Worm (Caenorhabditis elegans): Measurements from ENCODE around the gene C47D12.4.
A peak's percentile ranks its signal among the peaks of the same experiment; 100 is the strongest.

C47D12.4 gene

ce11 chrII:11652679-11653174 lies 28.8 kb upstream of the C47D12.4 start, which contains the start of the genes rad-23 and rpn-12 (continued):
- no peak for TF ChIP-seq elt-3 (tag; optimal IDR thresholded peaks at IDR 0.05)
- peak; percentile 68 for TF ChIP-seq gmeb-1 (tag; optimal IDR thresholded peaks at IDR 0.05)
- peak; percentile 92 for TF ChIP-seq unc-55 (GFP tag; optimal IDR thresholded peaks at IDR 0.05)
- no peak for TF ChIP-seq nhr-12 (tag; optimal IDR thresholded peaks at IDR 0.05)
- TF ChIP-seq nhr-129 (tag; optimal IDR thresholded peaks at IDR 0.05), result peak; percentile 76
- no peak for TF ChIP-seq nhr-6 (tag; optimal IDR thresholded peaks at IDR 0.05)
- no peak for TF ChIP-seq nhr-11 (tag; optimal IDR thresholded peaks at IDR 0.05)
- peak; percentile 86 for TF ChIP-seq C34F6.9 (tag; optimal IDR thresholded peaks at IDR 0.05)
- TF ChIP-seq fos-1 (tag; optimal IDR thresholded peaks at IDR 0.05), result peak; percentile 50
- no peak for TF ChIP-seq nhr-77 (tag; optimal IDR thresholded peaks at IDR 0.05)
- no peak for TF ChIP-seq snpc-4 (tag; optimal IDR thresholded peaks at IDR 0.05)
- TF ChIP-seq unc-39 (tag; optimal IDR thresholded peaks at IDR 0.05), result no peak
- no peak for TF ChIP-seq ceh-16 (tag; optimal IDR thresholded peaks at IDR 0.05)
- TF ChIP-seq sma-9 (GFP tag; optimal IDR thresholded peaks at IDR 0.05), result peak; percentile 45
- no peak for TF ChIP-seq sma-9 (tag; optimal IDR thresholded peaks at IDR 0.05)

ce11 chrII:11657079-11657478 lies 24.5 kb upstream of the C47D12.4 start, which contains the start of gene nep-1:
TSS of gene nep-1 (minus strand) at chrII:11657179.
- TF ChIP-seq nhr-25 (tag; optimal IDR thresholded peaks at IDR 0.05), result no peak
- no peak for TF ChIP-seq ztf-4 (tag; optimal IDR thresholded peaks at IDR 0.05)
- TF ChIP-seq sma-9 (GFP tag; optimal IDR thresholded peaks at IDR 0.05), result peak; percentile 24
- TF ChIP-seq sma-9 (tag; optimal IDR thresholded peaks at IDR 0.05), result no peak

- no peak for TF ChIP-seq C34F6.9 (tag; optimal IDR thresholded peaks at IDR 0.05)
- TF ChIP-seq dmd-4 (tag; optimal IDR thresholded peaks at IDR 0.05), result no peak
- TF ChIP-seq nhr-25 (tag; optimal IDR thresholded peaks at IDR 0.05), result no peak
- no peak for TF ChIP-seq sem-4 (tag; optimal IDR thresholded peaks at IDR 0.05)
- TF ChIP-seq nhr-11 (tag; optimal IDR thresholded peaks at IDR 0.05), result no peak
- no peak for TF ChIP-seq mab-5 (tag; optimal IDR thresholded peaks at IDR 0.05)
- no peak for TF ChIP-seq aly-2 (tag; optimal IDR thresholded peaks at IDR 0.05)
- no peak for TF ChIP-seq lin-39 (tag; optimal IDR thresholded peaks at IDR 0.05)
- TF ChIP-seq nhr-23 (tag; optimal IDR thresholded peaks at IDR 0.05), result no peak
- TF ChIP-seq ztf-1 (GFP tag; conservative IDR thresholded peaks at IDR 0.05), result no peak
- no peak for TF ChIP-seq nhr-129 (tag; optimal IDR thresholded peaks at IDR 0.05)
- TF ChIP-seq nhr-77 (tag; optimal IDR thresholded peaks at IDR 0.05), result no peak
- no peak for TF ChIP-seq sma-9 (GFP tag; optimal IDR thresholded peaks at IDR 0.05)
- no peak for TF ChIP-seq sma-9 (tag; optimal IDR thresholded peaks at IDR 0.05)
- no peak for TF ChIP-seq nhr-6 (tag; optimal IDR thresholded peaks at IDR 0.05)
- TF ChIP-seq nhr-10 (tag; optimal IDR thresholded peaks at IDR 0.05), result no peak
- TF ChIP-seq crh-2 (tag; optimal IDR thresholded peaks at IDR 0.05), result no peak
- no peak for TF ChIP-seq nhr-21 (tag; optimal IDR thresholded peaks at IDR 0.05)
- TF ChIP-seq sma-3 (GFP tag; optimal IDR thresholded peaks at IDR 0.05), result no peak
- no peak for TF ChIP-seq unc-55 (GFP tag; optimal IDR thresholded peaks at IDR 0.05)
- TF ChIP-seq blmp-1 (tag; optimal IDR thresholded peaks at IDR 0.05; ENCODE audit: insufficient read depth), result no peak
Measured at ce11 chrII:11658854-11659253, 22.7 kb upstream of the C47D12.4 start.

- TF ChIP-seq mab-5 (tag; optimal IDR thresholded peaks at IDR 0.05) (peak; percentile 2), lsy-2 (tag; optimal IDR thresholded peaks at IDR 0.05) (peak in 1 of 2 experiments; percentile 69), lin-11 (tag; optimal IDR thresholded peaks at IDR 0.05) (peak; percentile 58), nhr-21 (tag; optimal IDR thresholded peaks at IDR 0.05) (peak; percentile 10), nhr-129 (tag; optimal IDR thresholded peaks at IDR 0.05) (peak; percentile 81), R02D3.7 (tag; optimal IDR thresholded peaks at IDR 0.05) (peak; percentile 14), sma-3 (GFP tag; optimal IDR thresholded peaks at IDR 0.05) (peak; percentile 64), mbf-1 (tag; optimal IDR thresholded peaks at IDR 0.05) (no peak), fos-1 (tag; optimal IDR thresholded peaks at IDR 0.05) (peak; percentile 43), nhr-25 (tag; optimal IDR thresholded peaks at IDR 0.05) (no peak), skn-1 (tag; optimal IDR thresholded peaks at IDR 0.05) (no peak), sma-9 (GFP tag; optimal IDR thresholded peaks at IDR 0.05) (peak; percentile 54), sma-9 (tag; optimal IDR thresholded peaks at IDR 0.05) (no peak)
Measured at ce11 chrII:11675877-11676473, 5.6 kb upstream of the C47D12.4 start, which contains the start of the genes trr-1 and C47D12.2. TSS of gene trr-1 (minus strand) at chrII:11675927. TSS of gene C47D12.2 (plus strand) at chrII:11676306.
